Fruit fly (Drosophila melanogaster) whole organism, pupa: ENCODE data around the gene CG15283.

Experiments
- CG10348 ChIP-seq: fragments of 200-800 bp; sonication (Bioruptor generic); IDR thresholded peaks from 2 replicates; pipeline ENCODE4 v1.3.6; 2022; ENCODE audit warnings: missing biosample characterization, missing genetic modification characterization
- CG12605 ChIP-seq: fragments of 200-800 bp; sonication (Bioruptor generic); IDR thresholded peaks from 2 replicates; pipeline ENCODE4 v1.3.6; 2022; ENCODE audit warnings: missing biosample characterization, missing genetic modification characterization
- CG13204 ChIP-seq: fragments of 200-800 bp; sonication (Bioruptor generic); optimal IDR thresholded peaks from 2 replicates; lab custom pipeline; 2018; ENCODE audit warnings: missing biosample characterization, mild to moderate bottlenecking, missing genetic modification characterization, moderate library complexity
- CG14655 ChIP-seq: fragments of 200-800 bp; sonication (Bioruptor generic); optimal IDR thresholded peaks from 3 replicates; lab custom pipeline; 2017; ENCODE audit warnings: mild to moderate bottlenecking, missing biosample characterization, missing genetic modification reagents, missing genetic modification characterization
- CG15710 ChIP-seq: fragments of 200-800 bp; sonication (Bioruptor generic); optimal IDR thresholded peaks from 2 replicates; lab custom pipeline; 2018; ENCODE audit warnings: missing biosample characterization, mild to moderate bottlenecking, missing genetic modification characterization, moderate library complexity
- CG17806 ChIP-seq: fragments of 200-800 bp; sonication (Bioruptor generic); optimal IDR thresholded peaks from 2 replicates; lab custom pipeline; 2018; ENCODE audit warnings: missing biosample characterization, mild to moderate bottlenecking, missing genetic modification characterization, moderate library complexity
- CG32121 ChIP-seq: fragments of 200-800 bp; sonication (Bioruptor generic); IDR thresholded peaks from 2 replicates; pipeline ENCODE4 v1.3.6; 2022; ENCODE audit warnings: missing biosample characterization, missing genetic modification characterization
- CG34367 ChIP-seq: fragments of 200-800 bp; sonication (Bioruptor generic); optimal IDR thresholded peaks from 2 replicates; lab custom pipeline; 2018; ENCODE audit warnings: missing biosample characterization, mild to moderate bottlenecking, missing genetic modification characterization
- CG4496 ChIP-seq: fragments of 200-800 bp; sonication (Bioruptor generic); IDR thresholded peaks from 3 replicates; pipeline ENCODE4 v1.3.6; 2022; ENCODE audit warnings: missing biosample characterization, missing genetic modification characterization
- CG8159 ChIP-seq: fragments of 200-800 bp; sonication (Bioruptor generic); optimal IDR thresholded peaks from 3 replicates; lab custom pipeline; 2018; ENCODE audit warnings: missing biosample characterization, mild to moderate bottlenecking, missing genetic modification characterization, moderate library complexity
- CG8301 ChIP-seq: fragments of 200-800 bp; sonication (Bioruptor generic); optimal IDR thresholded peaks from 2 replicates; lab custom pipeline; 2018; ENCODE audit warnings: missing biosample characterization, mild to moderate bottlenecking, missing genetic modification characterization
- CG9948 ChIP-seq: fragments of 200-800 bp; sonication (Bioruptor generic); optimal IDR thresholded peaks from 2 replicates; lab custom pipeline; 2018; ENCODE audit warnings: missing biosample characterization, mild to moderate bottlenecking, missing genetic modification characterization, moderate library complexity
- D1 ChIP-seq: fragments of 200-800 bp; sonication (Bioruptor generic); optimal IDR thresholded peaks from 2 replicates; lab custom pipeline; 2018; ENCODE audit warnings: missing biosample characterization, mild to moderate bottlenecking, missing genetic modification characterization, moderate library complexity
- EcR ChIP-seq: fragments of 200-800 bp; sonication (Bioruptor generic); optimal IDR thresholded peaks from 3 replicates; lab custom pipeline; 2019; ENCODE audit warnings: missing biosample characterization, missing genetic modification characterization, mild to moderate bottlenecking, moderate library complexity, missing genetic modification reagents
- Ets98B ChIP-seq: fragments of 200-800 bp; sonication (Bioruptor generic); IDR thresholded peaks from 2 replicates; pipeline ENCODE4 v1.3.6; 2022; ENCODE audit warnings: missing biosample characterization, missing genetic modification characterization
- Pif1A ChIP-seq: fragments of 200-800 bp; sonication (Bioruptor generic); optimal IDR thresholded peaks from 3 replicates; lab custom pipeline; 2016; ENCODE audit warnings: missing biosample characterization, missing genetic modification characterization
- Pif1B ChIP-seq: fragments of 200-800 bp; sonication (Bioruptor generic); optimal IDR thresholded peaks from 3 replicates; lab custom pipeline; 2016; ENCODE audit warnings: missing biosample characterization, missing genetic modification characterization
- Snoo ChIP-seq: fragments of 200-800 bp; sonication (Bioruptor generic); optimal IDR thresholded peaks from 3 replicates; lab custom pipeline; 2017; ENCODE audit warnings: missing biosample characterization, mild to moderate bottlenecking, missing genetic modification characterization, inconsistent platforms
- fd96Ca ChIP-seq: fragments of 200-800 bp; sonication (Bioruptor generic); IDR thresholded peaks from 3 replicates; pipeline ENCODE4 v1.3.6; 2022; ENCODE audit warnings: missing biosample characterization, missing genetic modification characterization
- gl ChIP-seq: fragments of 200-800 bp; sonication (Bioruptor generic); optimal IDR thresholded peaks from 2 replicates; lab custom pipeline; 2018; ENCODE audit warnings: missing biosample characterization, mild to moderate bottlenecking, missing genetic modification characterization
- rn ChIP-seq: fragments of 200-800 bp; sonication (Bioruptor generic); IDR thresholded peaks from 2 replicates; pipeline ENCODE4 v1.3.6; 2022; ENCODE audit warnings: missing biosample characterization, missing genetic modification characterization

CG15283 gene

dm6 chr2L:14447558-14447957 is 3.2 kb downstream of the CG15283 start:
- TF ChIP-seq CG17806 (tag; lab: Kevin White, UChicago): no peak
- no peak for TF ChIP-seq CG4496 (GFP tag; lab: Robert Waterston, UW)
- no peak for TF ChIP-seq CG8301 (tag; lab: Kevin White, UChicago)
- no peak for TF ChIP-seq EcR
- no peak for TF ChIP-seq gl (tag; lab: Kevin White, UChicago)
- no peak for TF ChIP-seq CG10348 (GFP tag; lab: Robert Waterston, UW)
- no peak for TF ChIP-seq Pif1A (GFP tag; lab: Kevin White, UChicago)
- TF ChIP-seq CG32121 (GFP tag; lab: Robert Waterston, UW): no peak

DNA sequence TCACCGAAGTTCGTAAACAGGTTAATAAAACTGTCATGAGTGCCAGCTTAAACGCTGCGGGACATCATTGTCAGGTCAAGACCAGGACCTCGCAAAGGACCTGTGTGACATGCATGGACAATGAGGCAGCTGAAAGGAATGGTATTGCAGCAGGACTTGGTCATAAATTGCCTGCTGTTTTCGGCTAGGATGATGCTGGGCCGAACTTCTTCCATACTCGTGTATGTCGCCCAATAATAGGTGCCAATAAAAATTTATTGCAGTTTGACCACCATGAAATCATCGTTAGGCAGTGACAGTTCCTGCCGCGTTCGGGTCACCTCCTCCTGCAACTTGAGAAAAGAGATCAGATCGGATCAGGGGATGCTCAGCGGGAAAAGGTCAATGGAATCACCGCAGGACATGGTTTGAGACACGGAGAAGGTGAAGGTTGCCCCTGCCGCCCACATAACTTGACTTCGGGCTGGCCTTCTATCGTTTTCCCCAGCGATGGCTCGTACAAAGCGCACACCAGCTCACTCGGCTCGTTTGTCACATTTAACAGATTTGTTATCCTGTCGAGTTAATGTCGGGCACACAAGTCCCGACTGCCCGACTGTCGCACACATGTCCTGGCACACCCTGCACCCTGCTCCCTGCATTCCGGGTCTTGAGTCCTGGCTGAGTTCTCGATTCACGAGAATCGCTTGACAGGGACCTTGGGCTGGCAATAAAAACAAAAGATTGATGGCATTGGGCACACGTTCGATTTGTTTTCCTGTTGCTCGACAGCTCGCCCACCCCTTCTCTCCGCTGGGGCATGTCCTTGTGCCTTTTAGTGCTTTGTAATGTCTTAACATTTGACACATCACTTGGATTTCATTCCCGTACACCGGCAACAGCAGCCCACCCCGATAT is 4.9 kb downstream of the CG15283 start:
- TF ChIP-seq Pif1B (GFP tag; lab: Kevin White, UChicago) (no peak), D1 (tag; lab: Kevin White, UChicago) (no peak), rn (GFP tag; lab: Robert Waterston, UW) (no peak), CG13204 (GFP tag; lab: Kevin White, UChicago) (no peak), CG32121 (GFP tag; lab: Robert Waterston, UW) (no peak), EcR (no peak)

DNA sequence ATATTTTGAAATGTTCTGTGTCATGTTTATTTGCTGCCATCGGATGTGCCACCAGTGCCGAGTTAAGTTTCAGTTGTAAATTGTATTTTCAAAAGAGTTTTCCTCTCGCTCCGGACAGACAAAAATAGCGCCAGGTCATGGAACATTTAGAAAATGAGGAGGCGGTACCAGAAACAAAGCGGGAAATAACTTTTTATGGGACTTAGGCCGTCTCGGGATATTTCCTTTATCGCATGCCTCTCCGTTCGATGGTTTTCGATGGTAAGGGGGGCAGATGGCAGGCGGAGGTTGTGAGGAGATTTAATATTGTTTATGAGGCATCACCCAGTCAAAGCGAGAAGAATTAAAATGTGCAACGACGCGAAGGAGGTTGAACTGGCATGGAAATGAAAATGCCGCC is 5.9 kb downstream of the CG15283 start:
- TF ChIP-seq Ets98B (GFP tag; lab: Robert Waterston, UW): no peak
- no peak for TF ChIP-seq CG10348 (GFP tag; lab: Robert Waterston, UW)
- no peak for TF ChIP-seq CG13204 (GFP tag; lab: Kevin White, UChicago)
- TF ChIP-seq CG9948 (tag; lab: Kevin White, UChicago): no peak
- no peak for TF ChIP-seq CG17806 (tag; lab: Kevin White, UChicago)
- no peak for TF ChIP-seq CG14655
- no peak for TF ChIP-seq Pif1A (GFP tag; lab: Kevin White, UChicago)

- no peak for TF ChIP-seq D1 (tag; lab: Kevin White, UChicago)
- no peak for TF ChIP-seq Ets98B (GFP tag; lab: Robert Waterston, UW)
- TF ChIP-seq Snoo (tag; lab: Kevin White, UChicago): no peak
- no peak for TF ChIP-seq CG10348 (GFP tag; lab: Robert Waterston, UW)
- TF ChIP-seq CG12605 (GFP tag; lab: Robert Waterston, UW): no peak
- TF ChIP-seq rn (GFP tag; lab: Robert Waterston, UW): no peak
- TF ChIP-seq EcR: no peak
- TF ChIP-seq CG13204 (GFP tag; lab: Kevin White, UChicago): no peak
- no peak for TF ChIP-seq CG8301 (tag; lab: Kevin White, UChicago)
- TF ChIP-seq CG34367: no peak
- no peak for TF ChIP-seq fd96Ca (GFP tag; lab: Robert Waterston, UW)
- no peak for TF ChIP-seq gl (tag; lab: Kevin White, UChicago)
- no peak for TF ChIP-seq Pif1B (GFP tag; lab: Kevin White, UChicago)
- no peak for TF ChIP-seq Pif1A (GFP tag; lab: Kevin White, UChicago)
- no peak for TF ChIP-seq CG32121 (GFP tag; lab: Robert Waterston, UW)
- TF ChIP-seq CG15710 (tag; lab: Kevin White, UChicago): no peak
- no peak for TF ChIP-seq CG4496 (GFP tag; lab: Robert Waterston, UW)
- no peak for TF ChIP-seq CG8159
Observed at dm6 chr2L:14443667-14444285, 6.9 kb downstream of the CG15283 start.

DNA sequence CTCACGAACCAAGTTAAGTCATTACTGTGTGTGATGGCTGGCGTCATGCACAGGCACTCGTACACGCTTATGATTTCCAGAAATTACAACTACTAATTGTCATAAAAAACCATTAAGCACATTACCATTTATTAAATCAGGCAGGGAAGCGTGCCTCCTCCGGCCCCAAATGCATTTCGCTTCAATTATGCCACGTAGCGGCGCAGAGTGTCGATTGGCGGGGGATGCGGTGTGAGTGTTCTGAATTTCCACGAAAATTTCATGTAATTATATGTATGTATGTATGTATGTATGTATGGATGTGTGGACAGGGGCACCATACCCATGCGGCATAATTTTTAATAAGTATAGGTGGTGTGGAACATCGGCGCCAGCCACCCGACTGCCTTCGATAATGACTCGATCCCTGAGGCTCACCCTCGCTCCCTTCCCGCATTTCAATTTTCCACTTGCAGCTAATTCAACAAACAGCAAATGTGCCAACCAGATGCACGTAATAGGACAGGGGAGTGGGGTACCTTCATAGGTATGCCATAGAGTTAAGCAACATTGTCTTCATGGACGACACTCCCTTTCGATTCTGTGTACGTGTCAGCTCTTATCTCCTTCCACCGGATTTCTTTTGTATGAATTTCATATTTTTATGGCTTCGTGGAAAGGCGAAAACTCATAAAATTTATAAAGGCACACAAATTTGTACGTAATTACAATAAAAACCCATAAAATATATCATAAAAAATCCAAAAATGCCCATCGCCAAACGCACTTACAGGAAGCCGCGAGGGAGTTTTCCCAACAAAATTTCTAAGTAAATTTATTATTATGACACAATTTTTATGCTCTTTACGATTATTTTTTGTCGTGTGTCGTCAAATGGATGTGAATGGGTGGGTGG is 8.3 kb downstream of the CG15283 start:
- TF ChIP-seq CG9948 (tag; lab: Kevin White, UChicago) (no peak), CG32121 (GFP tag; lab: Robert Waterston, UW) (no peak), Pif1A (GFP tag; lab: Kevin White, UChicago) (no peak), CG8159 (no peak), CG10348 (GFP tag; lab: Robert Waterston, UW) (no peak), Snoo (tag; lab: Kevin White, UChicago) (no peak), fd96Ca (GFP tag; lab: Robert Waterston, UW) (no peak), D1 (tag; lab: Kevin White, UChicago) (no peak), CG34367 (no peak), CG15710 (tag; lab: Kevin White, UChicago) (no peak), CG13204 (GFP tag; lab: Kevin White, UChicago) (no peak)
